Worm (Caenorhabditis elegans) whole organism, L2 larva: ENCODE measurements around the gene srbc-12.
"Not testable (repeated sequence)": the region's sequence is repeated elsewhere in the genome, so short reads cannot be mapped to it uniquely, and the experiment has no call there.

Experiments used
- R02D3.7 ChIP-seq: fragments of 150-350 bp; optimal IDR thresholded peaks from 2 replicates; lab custom pipeline; 2014; ENCODE audit warnings: missing biosample characterization, missing genetic modification characterization
- alr-1 ChIP-seq: fragments of 150-350 bp; optimal IDR thresholded peaks from 2 replicates; lab custom pipeline; 2014; ENCODE audit warnings: missing biosample characterization, missing genetic modification characterization
- dmd-4 ChIP-seq: sonication (generic microtip); optimal IDR thresholded peaks from 2 replicates; lab custom pipeline; 2017; ENCODE audit warnings: missing biosample characterization, missing genetic modification characterization
- elt-1 ChIP-seq: fragments of 150-350 bp; optimal IDR thresholded peaks from 2 replicates; lab custom pipeline; 2014; ENCODE audit warnings: missing biosample characterization, missing genetic modification characterization
- elt-3 ChIP-seq: sonication (generic microtip); optimal IDR thresholded peaks from 2 replicates; lab custom pipeline; 2017; ENCODE audit warnings: missing biosample characterization, missing genetic modification characterization
- lin-11 ChIP-seq: fragments of 150-350 bp; sonication (generic microtip); optimal IDR thresholded peaks from 2 replicates; lab custom pipeline; 2014; ENCODE audit warnings: missing biosample characterization, missing genetic modification characterization, inconsistent platforms, mixed read lengths
- lin-13 ChIP-seq: fragments of 150-350 bp; optimal IDR thresholded peaks from 2 replicates; lab custom pipeline; 2014; ENCODE audit warnings: missing biosample characterization, missing genetic modification reagents, missing genetic modification characterization
- mbf-1 ChIP-seq: sonication (generic microtip); optimal IDR thresholded peaks from 2 replicates; lab custom pipeline; 2017; ENCODE audit warnings: missing biosample characterization, missing genetic modification characterization
- nhr-237 ChIP-seq: fragments of 150-350 bp; optimal IDR thresholded peaks from 2 replicates; lab custom pipeline; 2014; ENCODE audit warnings: missing biosample characterization, missing genetic modification characterization
- nhr-25 ChIP-seq: fragments of 150-350 bp; sonication (generic microtip); optimal IDR thresholded peaks from 3 replicates; lab custom pipeline; 2014; ENCODE audit warnings: missing biosample characterization, missing genetic modification characterization
- skn-1 ChIP-seq: sonication (generic microtip); optimal IDR thresholded peaks from 2 replicates; lab custom pipeline; 2017; ENCODE audit warnings: missing biosample characterization, missing genetic modification characterization
- ztf-11 ChIP-seq: sonication (generic microtip); optimal IDR thresholded peaks from 2 replicates; lab custom pipeline; 2017; ENCODE audit warnings: missing biosample characterization, missing genetic modification characterization

DNA sequence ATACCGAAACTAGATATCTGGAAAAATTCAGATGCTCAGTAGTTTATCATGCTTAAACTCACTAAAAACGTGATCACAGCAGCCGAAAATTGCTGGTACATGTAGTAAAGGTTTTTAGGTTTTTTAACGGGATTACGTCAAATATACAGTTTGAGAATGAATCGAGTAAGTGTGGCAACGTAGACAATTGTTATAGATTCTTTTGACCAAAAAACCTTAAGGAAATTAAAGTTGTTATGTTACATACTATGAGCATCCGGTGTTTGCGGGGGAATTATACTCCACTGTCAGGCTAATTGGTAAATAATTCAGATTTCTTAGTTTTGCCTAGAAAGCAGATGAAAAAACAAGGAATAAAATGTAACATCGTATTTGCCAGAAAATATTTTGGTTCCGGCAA is 29.0 kb upstream of the srbc-12 start, which contains the start of gene srx-32:
- not testable (repeated sequence) for TF ChIP-seq lin-11 (tag; lab: Kevin White, UChicago); nhr-25 (tag; lab: Kevin White, UChicago); ztf-11 (tag; lab: Kevin White, UChicago); mbf-1 (tag; lab: Kevin White, UChicago); nhr-237; lin-13; R02D3.7; alr-1 (tag; lab: Kevin White, UChicago); elt-1; dmd-4 (tag; lab: Kevin White, UChicago); skn-1 (tag; lab: Kevin White, UChicago); elt-3 (tag; lab: Kevin White, UChicago)
